Fruit fly (Drosophila melanogaster) S2 (cell line): ENCODE measurements around the gene Fas2.

Source experiments
- CG8478 ChIP-seq: fragments of >200 bp; optimal IDR thresholded peaks from 2 replicates; lab custom pipeline; 2018
- CTCF ChIP-seq, 2 experiments: fragments of >200 bp; optimal IDR thresholded peaks; 2 replicates each; lab custom pipeline; 2018

DNA sequence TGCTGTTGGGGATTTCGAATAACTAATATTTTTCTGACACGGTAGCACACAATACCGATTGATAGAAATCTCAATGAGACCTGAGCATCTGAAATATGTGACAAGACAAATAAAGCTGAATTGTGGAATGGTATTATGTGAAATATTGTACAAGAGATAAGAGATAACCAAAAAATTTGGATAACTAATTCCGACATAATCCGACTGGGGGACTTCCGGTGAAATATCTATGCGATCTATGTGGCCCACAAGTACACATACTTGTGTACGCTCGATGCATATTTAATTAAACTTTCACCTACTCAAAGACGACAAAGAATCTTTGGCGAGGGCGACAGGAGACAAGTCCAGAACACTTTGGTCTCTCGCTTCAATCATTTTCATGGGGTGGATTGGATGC lies 46.8 kb upstream of the Fas2 start, which contains the start of gene CG15576:
- TF ChIP-seq CTCF (optimal IDR thresholded peaks at IDR 0.05; lab: Kevin White, UChicago), result no peak
- TF ChIP-seq CG8478 (lab: Kevin White, UChicago), result no peak
